Worm (Caenorhabditis elegans) whole organism, midembryonic: ENCODE results near the gene sri-53.
"Not testable (repeated sequence)": the region's sequence is repeated elsewhere in the genome, so short reads cannot be mapped to it uniquely, and the experiment has no call there.

Source experiments
- T22C8.4 ChIP-seq: fragments of 200-800 bp; sonication (Bioruptor generic); IDR thresholded peaks from 2 replicates; pipeline ENCODE4 v1.3.6; 2022; ENCODE audit warnings: missing genetic modification characterization, missing compliant biosample characterization
- cog-1 ChIP-seq: sonication (generic microtip); optimal IDR thresholded peaks from 2 replicates; lab custom pipeline; 2016; ENCODE audit warnings: missing genetic modification characterization, missing compliant biosample characterization
- flt-1 ChIP-seq: fragments of 200-800 bp; sonication (Bioruptor generic); IDR thresholded peaks from 2 replicates; pipeline ENCODE4 v1.3.6; 2022; ENCODE audit warnings: missing genetic modification characterization, missing compliant biosample characterization
- klf-2 ChIP-seq: fragments of 200-800 bp; sonication (Bioruptor generic); conservative IDR thresholded peaks from 2 replicates; pipeline ENCODE4 v1.3.6; 2022; ENCODE audit warnings: missing genetic modification reagents, missing genetic modification characterization, missing compliant biosample characterization
- med-1 ChIP-seq: sonication (generic microtip); optimal IDR thresholded peaks from 2 replicates; lab custom pipeline; 2017; ENCODE audit warnings: missing genetic modification characterization, mild to moderate bottlenecking, missing compliant biosample characterization, antibody characterized with exemption, missing genetic modification reagents; ENCODE audit not compliant: insufficient read depth
- ref-1 ChIP-seq: fragments of 200-800 bp; sonication (Bioruptor generic); conservative IDR thresholded peaks from 2 replicates; pipeline ENCODE4 v1.3.6; 2022; ENCODE audit warnings: missing genetic modification reagents, missing genetic modification characterization, missing compliant biosample characterization
- tab-1 ChIP-seq: fragments of 200-800 bp; sonication (Bioruptor generic); IDR thresholded peaks from 2 replicates; pipeline ENCODE4 v1.3.6; 2022; ENCODE audit warnings: missing genetic modification characterization, missing compliant biosample characterization
- ztf-23 ChIP-seq: fragments of 200-800 bp; sonication (Bioruptor generic); IDR thresholded peaks from 2 replicates; pipeline ENCODE4 v1.3.6; 2022; ENCODE audit warnings: missing genetic modification reagents, missing genetic modification characterization, missing compliant biosample characterization
- ztf-29 ChIP-seq: fragments of 200-800 bp; sonication (Bioruptor generic); IDR thresholded peaks from 2 replicates; pipeline ENCODE4 v1.3.6; 2022; ENCODE audit warnings: missing genetic modification reagents, missing genetic modification characterization, missing compliant biosample characterization

The sri-53 gene

ce11 chrII:3195739-3196138, 6.7 kb downstream of the sri-53 start:
- TF ChIP-seq ztf-29 (GFP tag; lab: Robert Waterston, UW) (no peak), ztf-23 (GFP tag; lab: Robert Waterston, UW) (no peak), flt-1 (GFP tag; lab: Robert Waterston, UW) (no peak), ref-1 (GFP tag; lab: Robert Waterston, UW) (no peak), cog-1 (tag; lab: Kevin White, UChicago) (no peak), T22C8.4 (GFP tag; lab: Robert Waterston, UW) (no peak), med-1 (no peak), tab-1 (no peak), klf-2 (GFP tag; lab: Robert Waterston, UW) (no peak)

ce11 chrII:3191544-3191943, 10.9 kb downstream of the sri-53 start, which contains the start of gene Y27F2A.9:
Gene Y27F2A.9, minus strand, starts transcription at chrII:3191644.
- not testable (repeated sequence) for TF ChIP-seq ztf-29, klf-2, ztf-23 (GFP tag; lab: Robert Waterston, UW)

ce11 chrII:3189038-3189437, 13.4 kb downstream of the sri-53 start, which contains the start of gene Y27F2A.11:
Gene Y27F2A.11, plus strand, starts transcription at chrII:3189338.
- not testable (repeated sequence) for TF ChIP-seq med-1; flt-1 (GFP tag; lab: Robert Waterston, UW); ztf-29 (GFP tag; lab: Robert Waterston, UW)

- TF ChIP-seq ztf-29 (GFP tag; lab: Robert Waterston, UW) (no peak), T22C8.4 (GFP tag; lab: Robert Waterston, UW) (no peak), klf-2 (GFP tag; lab: Robert Waterston, UW) (no peak), med-1 (no peak), ref-1 (GFP tag; lab: Robert Waterston, UW) (no peak), cog-1 (tag; lab: Kevin White, UChicago) (no peak), ztf-23 (GFP tag; lab: Robert Waterston, UW) (no peak)
Measured at ce11 chrII:3185848-3186247, 16.6 kb downstream of the sri-53 start.

- not testable (repeated sequence) for TF ChIP-seq med-1; tab-1; ztf-23 (GFP tag; lab: Robert Waterston, UW)
Measured at ce11 chrII:3184858-3185257, 17.6 kb downstream of the sri-53 start, which contains the start of gene sri-78. Gene sri-78, plus strand, starts transcription at chrII:3185158.

ce11 chrII:3183300-3183840, 19.0 kb downstream of the sri-53 start, which contains the start of the genes Y27F2A.6 and Y27F2A.8:
Gene Y27F2A.6, minus strand, starts transcription at chrII:3183400.
Gene Y27F2A.8, plus strand, starts transcription at chrII:3183790.
- not testable (repeated sequence) for TF ChIP-seq ztf-29 (GFP tag; lab: Robert Waterston, UW); med-1; flt-1 (GFP tag; lab: Robert Waterston, UW)

ce11 chrII:3177663-3178062, 24.8 kb downstream of the sri-53 start, which contains the start of gene sri-40:
Gene sri-40, plus strand, starts transcription at chrII:3177963.
- not testable (repeated sequence) for TF ChIP-seq ref-1 (GFP tag; lab: Robert Waterston, UW); tab-1; T22C8.4 (GFP tag; lab: Robert Waterston, UW)

- TF ChIP-seq klf-2 (GFP tag; lab: Robert Waterston, UW) = no peak
- no peak for TF ChIP-seq med-1
- TF ChIP-seq flt-1 (GFP tag; lab: Robert Waterston, UW) = no peak
- TF ChIP-seq T22C8.4 (GFP tag; lab: Robert Waterston, UW) = no peak
Measured at ce11 chrII:3172176-3172575, 30.2 kb downstream of the sri-53 start, which contains the start of gene Y27F2A.10. Gene Y27F2A.10, minus strand, starts transcription at chrII:3172276.

ce11 chrII:3170089-3170488, 32.3 kb downstream of the sri-53 start, which contains the start of gene fbxc-55:
Gene fbxc-55, minus strand, starts transcription at chrII:3170189.
- TF ChIP-seq klf-2 (GFP tag; lab: Robert Waterston, UW) = no peak
- no peak for TF ChIP-seq T22C8.4 (GFP tag; lab: Robert Waterston, UW)
- no peak for TF ChIP-seq cog-1 (tag; lab: Kevin White, UChicago)
- TF ChIP-seq ztf-29 (GFP tag; lab: Robert Waterston, UW) = no peak
- no peak for TF ChIP-seq ztf-23 (GFP tag; lab: Robert Waterston, UW)
- no peak for TF ChIP-seq tab-1
- TF ChIP-seq ref-1 (GFP tag; lab: Robert Waterston, UW) = no peak
- no peak for TF ChIP-seq flt-1 (GFP tag; lab: Robert Waterston, UW)

ce11 chrII:3158985-3159384, 43.4 kb downstream of the sri-53 start, which contains the start of gene sri-34:
Gene sri-34, minus strand, starts transcription at chrII:3159085.
- TF ChIP-seq tab-1 (no peak), flt-1 (GFP tag; lab: Robert Waterston, UW) (no peak), ref-1 (GFP tag; lab: Robert Waterston, UW) (no peak), med-1 (no peak), T22C8.4 (GFP tag; lab: Robert Waterston, UW) (no peak), klf-2 (GFP tag; lab: Robert Waterston, UW) (no peak), ztf-29 (GFP tag; lab: Robert Waterston, UW) (no peak), ztf-23 (GFP tag; lab: Robert Waterston, UW) (no peak), cog-1 (tag; lab: Kevin White, UChicago) (no peak)
